Fruit fly (Drosophila melanogaster) whole organism, wandering third instar larva: ENCODE measurements around the gene GABA-B-R1.

Experiments used
- CG9705 ChIP-seq: fragments of 200-800 bp; sonication (Bioruptor generic); optimal IDR thresholded peaks from 2 replicates; lab custom pipeline; 2018; ENCODE audit warnings: missing biosample characterization, mild to moderate bottlenecking, missing genetic modification characterization
- GATAd ChIP-seq: sonication (Bioruptor generic); optimal IDR thresholded peaks from 2 replicates; lab custom pipeline; 2016; ENCODE audit warnings: missing biosample characterization, missing genetic modification characterization
- Jra ChIP-seq: sonication (Bioruptor generic); optimal IDR thresholded peaks from 2 replicates; lab custom pipeline; 2016; ENCODE audit warnings: missing biosample characterization, missing genetic modification characterization
- Mio ChIP-seq: sonication (Bioruptor generic); optimal IDR thresholded peaks from 2 replicates; lab custom pipeline; 2016; ENCODE audit warnings: missing biosample characterization, missing genetic modification characterization
- Myc ChIP-seq: fragments of >200 bp; optimal IDR thresholded peaks from 2 replicates; lab custom pipeline; 2017
- N ChIP-seq: fragments of >200 bp; optimal IDR thresholded peaks from 2 replicates; lab custom pipeline; 2018; ENCODE audit warnings: missing biosample characterization, missing external identifiers, missing genetic modification characterization
- OdsH ChIP-seq: fragments of 200-800 bp; sonication (Bioruptor generic); optimal IDR thresholded peaks from 2 replicates; lab custom pipeline; 2016; ENCODE audit warnings: missing biosample characterization, mild to moderate bottlenecking, missing genetic modification characterization
- Rel ChIP-seq, 2 experiments: fragments of 200-800 bp; sonication (Bioruptor generic) in 1 of 2; optimal IDR thresholded peaks; 2 replicates in 1 of 2; 3 replicates in 1 of 2; lab custom pipeline; 2016 to 2019; ENCODE audit warnings: mild to moderate bottlenecking in 2 of 2, missing biosample characterization in 2 of 2, missing genetic modification characterization in 2 of 2, moderate library complexity in 1 of 2
- brk ChIP-seq: fragments of 200-800 bp; sonication (Bioruptor generic); optimal IDR thresholded peaks from 2 replicates; lab custom pipeline; 2016; ENCODE audit warnings: missing biosample characterization, mild to moderate bottlenecking, missing genetic modification characterization
- dsf ChIP-seq: sonication (Bioruptor generic); optimal IDR thresholded peaks from 2 replicates; lab custom pipeline; 2016; ENCODE audit warnings: missing biosample characterization, missing genetic modification characterization, borderline replicate concordance
- ey ChIP-seq: fragments of 200-800 bp; sonication (Bioruptor generic); optimal IDR thresholded peaks from 2 replicates; lab custom pipeline; 2016; ENCODE audit warnings: missing biosample characterization, missing genetic modification characterization
- h ChIP-seq: fragments of 200-800 bp; sonication (Bioruptor generic); optimal IDR thresholded peaks from 3 replicates; lab custom pipeline; 2016; ENCODE audit warnings: missing biosample characterization, mild to moderate bottlenecking, missing genetic modification characterization
- psq ChIP-seq: fragments of 200-800 bp; sonication (Bioruptor generic); optimal IDR thresholded peaks from 3 replicates; lab custom pipeline; 2017; ENCODE audit warnings: missing biosample characterization, mild to moderate bottlenecking, missing genetic modification characterization, moderate library complexity
- rgr ChIP-seq: fragments of 200-800 bp; sonication (Bioruptor generic); optimal IDR thresholded peaks from 3 replicates; lab custom pipeline; 2016; ENCODE audit warnings: missing biosample characterization, mild to moderate bottlenecking, missing genetic modification characterization
- woc ChIP-seq: sonication (Bioruptor generic); optimal IDR thresholded peaks from 2 replicates; lab custom pipeline; 2016; ENCODE audit warnings: missing biosample characterization, mild to moderate bottlenecking, missing genetic modification characterization

Gene GABA-B-R1

DNA sequence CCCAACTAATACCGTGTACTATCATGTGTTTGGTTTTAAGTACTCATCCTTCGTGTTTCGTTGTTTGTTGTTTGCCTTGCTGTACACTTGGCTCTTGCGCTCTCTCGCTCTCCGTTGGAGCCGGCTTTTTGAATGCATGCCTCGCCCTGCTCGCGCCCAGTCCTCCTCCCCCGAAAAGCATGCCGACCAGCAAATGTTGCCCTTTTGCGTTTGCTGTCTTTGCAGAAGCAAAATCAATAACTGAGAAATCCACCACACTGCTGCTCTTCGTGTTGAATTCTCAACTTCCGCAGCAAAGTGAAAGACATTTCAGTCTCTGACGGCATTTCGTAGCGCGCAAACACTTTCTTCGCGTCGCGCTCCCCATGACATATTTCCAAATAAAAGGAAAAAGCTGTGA is 58.3 kb downstream of the GABA-B-R1 start, which contains the start of gene wwk:
Gene wwk (plus strand): TSS at position 312 of the 400 bp plus-strand sequence.
- TF ChIP-seq h (GFP tag; lab: Kevin White, UChicago) (no peak), Jra (no peak), OdsH (GFP tag; lab: Kevin White, UChicago) (no peak), Myc (no peak), woc (GFP tag; lab: Kevin White, UChicago) (no peak), rgr (GFP tag; lab: Kevin White, UChicago) (no peak), Rel (GFP tag; optimal IDR thresholded peaks at IDR 0.05; lab: Kevin White, UChicago) (no peak), Rel (tag; optimal IDR thresholded peaks at IDR 0.05; lab: Kevin White, UChicago) (no peak), ey (GFP tag; lab: Kevin White, UChicago) (no peak), brk (GFP tag; lab: Kevin White, UChicago) (no peak), N (GFP tag; lab: Kevin White, UChicago) (no peak), GATAd (GFP tag; lab: Kevin White, UChicago) (no peak), dsf (GFP tag; lab: Kevin White, UChicago) (no peak), psq (no peak), CG9705 (GFP tag; lab: Kevin White, UChicago) (no peak), Mio (GFP tag; lab: Kevin White, UChicago) (no peak)
